Worm (Caenorhabditis elegans) whole organism, L1 larva: Measurements from ENCODE around the gene srbc-39.

ENCODE experiments used
- C04F5.9 ChIP-seq: sonication (generic microtip); optimal IDR thresholded peaks from 2 replicates; lab custom pipeline; 2016; ENCODE audit warnings: missing genetic modification characterization, missing compliant biosample characterization
- C16A3.4 ChIP-seq: fragments of 150-350 bp; optimal IDR thresholded peaks from 2 replicates; lab custom pipeline; 2014; ENCODE audit warnings: missing biosample characterization, missing genetic modification characterization
- F16B12.6 ChIP-seq: fragments of 150-350 bp; optimal IDR thresholded peaks from 2 replicates; lab custom pipeline; 2014; ENCODE audit warnings: missing biosample characterization, missing genetic modification characterization
- Y116A8C.19 ChIP-seq: sonication (generic microtip); optimal IDR thresholded peaks from 2 replicates; lab custom pipeline; 2016; ENCODE audit warnings: missing compliant biosample characterization, missing genetic modification characterization, borderline replicate concordance
- alr-1 ChIP-seq: fragments of 200-800 bp; sonication (Bioruptor generic); optimal IDR thresholded peaks from 2 replicates; lab custom pipeline; 2018; ENCODE audit warnings: borderline replicate concordance, mild to moderate bottlenecking, missing genetic modification characterization, missing compliant biosample characterization
- ama-1 ChIP-seq: fragments of 150-350 bp; optimal IDR thresholded peaks from 2 replicates; lab custom pipeline; 2014
- blmp-1 ChIP-seq: fragments of 150-350 bp; optimal IDR thresholded peaks from 2 replicates; lab custom pipeline; 2014; ENCODE audit warnings: missing biosample characterization, missing genetic modification characterization
- efl-1 ChIP-seq, 4 experiments: fragments of 150-350 bp; optimal IDR thresholded peaks in 3 of 4; peaks in 1 of 4; 1 replicate in 1 of 4; 2 replicates in 3 of 4; lab custom pipeline; 2014; ENCODE audit warnings: missing biosample characterization in 2 of 4, missing genetic modification characterization in 2 of 4, missing genetic modification reagents in 2 of 4
- efl-3 ChIP-seq: fragments of 200-800 bp; sonication (Bioruptor generic); optimal IDR thresholded peaks from 2 replicates; lab custom pipeline; 2018; ENCODE audit warnings: mild to moderate bottlenecking, missing genetic modification characterization, missing compliant biosample characterization
- elt-2 ChIP-seq: sonication (generic microtip); optimal IDR thresholded peaks from 2 replicates; lab custom pipeline; 2016; ENCODE audit warnings: missing genetic modification characterization, mild to moderate bottlenecking, inconsistent platforms, missing compliant biosample characterization, missing genetic modification reagents
- elt-3 ChIP-seq, 6 experiments: fragments of 150-350 bp in 1 of 6; sonication (generic microtip); optimal IDR thresholded peaks; 2 replicates each; lab custom pipeline; 2017 to 2018; ENCODE audit warnings: missing biosample characterization in 6 of 6, missing genetic modification characterization in 6 of 6, inconsistent platforms in 1 of 6
- fkh-10 ChIP-seq: sonication (generic microtip); optimal IDR thresholded peaks from 2 replicates; lab custom pipeline; 2017; ENCODE audit warnings: missing biosample characterization, missing genetic modification reagents, missing genetic modification characterization
- fos-1 ChIP-seq: fragments of 150-350 bp; optimal IDR thresholded peaks from 2 replicates; lab custom pipeline; 2014; ENCODE audit warnings: missing biosample characterization, missing genetic modification characterization
- grh-1 ChIP-seq: fragments of 200-800 bp; sonication (Bioruptor generic); IDR thresholded peaks from 2 replicates; pipeline ENCODE4 v1.3.6; 2022; ENCODE audit warnings: missing genetic modification reagents, missing genetic modification characterization, missing compliant biosample characterization
- irx-1 ChIP-seq: sonication (generic microtip); optimal IDR thresholded peaks from 2 replicates; lab custom pipeline; 2016; ENCODE audit warnings: missing genetic modification characterization, missing compliant biosample characterization
- lin-13 ChIP-seq: fragments of 150-350 bp; optimal IDR thresholded peaks from 2 replicates; lab custom pipeline; 2014; ENCODE audit warnings: missing biosample characterization, missing genetic modification reagents, missing genetic modification characterization
- lin-14 ChIP-seq: fragments of 200-800 bp; sonication (Bioruptor generic); optimal IDR thresholded peaks from 2 replicates; lab custom pipeline; 2018; ENCODE audit warnings: mild to moderate bottlenecking, missing genetic modification characterization, moderate library complexity, missing compliant biosample characterization
- lin-35 ChIP-seq, 2 experiments: fragments of 150-350 bp; optimal IDR thresholded peaks; 2 replicates each; lab custom pipeline; 2014; ENCODE audit warnings: missing biosample characterization in 2 of 2, missing genetic modification characterization in 2 of 2, missing genetic modification reagents in 2 of 2
- lir-3 ChIP-seq: sonication (generic microtip); optimal IDR thresholded peaks from 2 replicates; lab custom pipeline; 2016; ENCODE audit warnings: mild to moderate bottlenecking, missing genetic modification characterization, moderate library complexity, missing compliant biosample characterization; ENCODE audit not compliant: poor library complexity
- lsy-2 ChIP-seq, 2 experiments: fragments of 150-350 bp; optimal IDR thresholded peaks; 2 replicates each; lab custom pipeline; 2014; ENCODE audit warnings: missing biosample characterization in 2 of 2, missing genetic modification characterization in 2 of 2
- mab-9 ChIP-seq: fragments of 200-800 bp; sonication (Bioruptor generic); IDR thresholded peaks from 2 replicates; pipeline ENCODE4 v1.3.6; 2022; ENCODE audit warnings: missing genetic modification reagents, missing genetic modification characterization, missing compliant biosample characterization
- mdl-1 ChIP-seq, 2 experiments: fragments of 150-350 bp; optimal IDR thresholded peaks; 2 replicates each; lab custom pipeline; 2014 to 2017; ENCODE audit warnings: missing biosample characterization in 2 of 2, missing genetic modification characterization in 2 of 2, inconsistent platforms in 1 of 2
- mep-1 ChIP-seq: fragments of 150-350 bp; optimal IDR thresholded peaks from 2 replicates; lab custom pipeline; 2014; ENCODE audit warnings: missing biosample characterization, missing genetic modification characterization
- nhr-11 ChIP-seq: fragments of 150-350 bp; optimal IDR thresholded peaks from 2 replicates; lab custom pipeline; 2014; ENCODE audit warnings: missing biosample characterization, missing genetic modification characterization
- nhr-12 ChIP-seq: sonication (generic microtip); optimal IDR thresholded peaks from 2 replicates; lab custom pipeline; 2017; ENCODE audit warnings: missing biosample characterization, missing genetic modification characterization
- nhr-19 ChIP-seq: fragments of 200-800 bp; sonication (Bioruptor generic); conservative IDR thresholded peaks from 2 replicates; pipeline ENCODE4 v1.3.6; 2022; ENCODE audit warnings: missing genetic modification characterization, missing compliant biosample characterization
- nhr-20 ChIP-seq: sonication (generic microtip); optimal IDR thresholded peaks from 2 replicates; lab custom pipeline; 2016; ENCODE audit warnings: mild to moderate bottlenecking, missing genetic modification characterization, missing compliant biosample characterization
- nhr-47 ChIP-seq: sonication (generic microtip); optimal IDR thresholded peaks from 2 replicates; lab custom pipeline; 2016; ENCODE audit warnings: mild to moderate bottlenecking, missing genetic modification characterization, moderate library complexity, missing compliant biosample characterization
- nhr-71 ChIP-seq: sonication (generic microtip); optimal IDR thresholded peaks from 2 replicates; lab custom pipeline; 2016; ENCODE audit warnings: mild to moderate bottlenecking, missing genetic modification characterization, moderate library complexity, missing compliant biosample characterization
- nhr-84 ChIP-seq: sonication (generic microtip); optimal IDR thresholded peaks from 2 replicates; lab custom pipeline; 2017; ENCODE audit warnings: missing biosample characterization, missing genetic modification characterization
- nhr-85 ChIP-seq: sonication (generic microtip); peaks from one replicate; lab custom pipeline; 2016; ENCODE audit warnings: missing genetic modification characterization, inconsistent platforms, missing compliant biosample characterization
- nhr-90 ChIP-seq: sonication (generic microtip); optimal IDR thresholded peaks from 2 replicates; lab custom pipeline; 2016; ENCODE audit warnings: mild to moderate bottlenecking, missing genetic modification characterization, missing compliant biosample characterization; ENCODE audit not compliant: poor library complexity
- pag-3 ChIP-seq: sonication (generic microtip); optimal IDR thresholded peaks from 2 replicates; lab custom pipeline; 2017; ENCODE audit warnings: missing genetic modification characterization, mild to moderate bottlenecking, missing compliant biosample characterization, antibody characterized with exemption, borderline replicate concordance; ENCODE audit not compliant: insufficient read depth
- rnt-1 ChIP-seq: sonication (generic microtip); optimal IDR thresholded peaks from 2 replicates; lab custom pipeline; 2016; ENCODE audit warnings: mild to moderate bottlenecking, missing genetic modification characterization, moderate library complexity, missing compliant biosample characterization
- snu-23 ChIP-seq: sonication (generic microtip); optimal IDR thresholded peaks from 2 replicates; lab custom pipeline; 2016; ENCODE audit warnings: missing genetic modification characterization, missing compliant biosample characterization
- sup-37 ChIP-seq: fragments of 200-800 bp; sonication (Bioruptor generic); optimal IDR thresholded peaks from 2 replicates; lab custom pipeline; 2018; ENCODE audit warnings: mild to moderate bottlenecking, missing genetic modification characterization, missing compliant biosample characterization
- swsn-7 ChIP-seq: sonication (generic microtip); optimal IDR thresholded peaks from 2 replicates; lab custom pipeline; 2016; ENCODE audit warnings: missing genetic modification characterization, missing compliant biosample characterization
- tbx-2 ChIP-seq: sonication (generic microtip); optimal IDR thresholded peaks from 2 replicates; lab custom pipeline; 2016; ENCODE audit warnings: missing genetic modification characterization, missing compliant biosample characterization
- unc-130 ChIP-seq: fragments of 150-350 bp; optimal IDR thresholded peaks from 2 replicates; lab custom pipeline; 2017; ENCODE audit warnings: missing biosample characterization, missing genetic modification characterization, inconsistent platforms
- vab-15 ChIP-seq: sonication (generic microtip); optimal IDR thresholded peaks from 2 replicates; lab custom pipeline; 2017; ENCODE audit warnings: missing genotype, mild to moderate bottlenecking, missing genetic modification characterization, missing compliant biosample characterization
- xbp-1 ChIP-seq: sonication (generic microtip); optimal IDR thresholded peaks from 2 replicates; lab custom pipeline; 2016; ENCODE audit warnings: missing genetic modification characterization, missing compliant biosample characterization
- ztf-11 ChIP-seq, 2 experiments: sonication (generic microtip); optimal IDR thresholded peaks; 2 replicates each; lab custom pipeline; 2016 to 2017; ENCODE audit warnings: missing genetic modification characterization in 2 of 2, missing biosample characterization in 1 of 2, missing compliant biosample characterization in 1 of 2
- ztf-4 ChIP-seq: fragments of 150-350 bp; optimal IDR thresholded peaks from 2 replicates; lab custom pipeline; 2014; ENCODE audit warnings: missing biosample characterization, missing genetic modification characterization

The srbc-39 gene

DNA sequence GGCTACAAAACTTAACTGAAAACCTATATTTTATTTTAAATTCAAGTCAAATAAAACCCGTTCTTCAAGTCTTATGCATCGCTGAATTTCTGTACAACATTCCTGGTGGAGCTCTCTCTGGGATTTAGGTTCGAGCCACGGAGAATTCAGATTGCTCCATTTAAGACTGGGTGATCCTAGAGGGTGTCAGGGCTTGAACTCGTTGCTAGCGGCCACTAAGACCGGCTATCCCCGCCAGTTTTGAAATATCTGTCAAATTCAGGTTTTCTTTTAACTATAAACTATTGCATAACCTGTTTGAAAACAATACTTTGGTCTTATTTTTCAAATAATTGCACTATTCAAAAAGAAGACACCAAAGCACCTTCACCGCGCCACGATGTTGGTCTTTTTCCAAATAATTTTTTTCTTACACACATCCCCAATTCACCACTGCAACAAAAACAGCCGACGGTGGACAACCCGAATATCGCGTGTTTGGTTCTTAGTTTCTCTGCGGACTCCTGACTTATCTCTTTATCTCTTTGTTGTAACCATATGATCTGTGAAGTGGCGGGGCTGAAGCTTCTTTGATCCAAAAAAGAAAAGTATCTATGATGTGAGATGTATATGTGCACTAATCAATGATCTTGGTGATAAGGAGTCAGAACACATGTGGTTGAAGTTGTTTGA lies 20.1 kb downstream of the srbc-39 start (continued):
- TF ChIP-seq irx-1 (tag; lab: Kevin White, UChicago) (peak; percentile 28), grh-1 (GFP tag; lab: Robert Waterston, UW) (peak; percentile 30; the same call in 1 of the 2 replicates), alr-1 (tag; lab: Kevin White, UChicago) (no peak), swsn-7 (tag; lab: Kevin White, UChicago) (peak; percentile 39), F16B12.6 (tag; lab: Kevin White, UChicago) (no peak), lin-13 (no peak), vab-15 (no peak), unc-130 (tag; lab: Kevin White, UChicago) (peak; percentile 68), nhr-12 (tag; lab: Kevin White, UChicago) (no peak), C16A3.4 (tag; lab: Kevin White, UChicago) (peak; percentile 57), nhr-47 (peak; percentile 57), tbx-2 (tag; lab: Kevin White, UChicago) (peak; percentile 71), xbp-1 (tag; lab: Kevin White, UChicago) (peak; percentile 44), mep-1 (tag; lab: Kevin White, UChicago) (peak; percentile 47), lin-14 (peak; percentile 91), nhr-20 (tag; lab: Kevin White, UChicago) (peak; percentile 84), snu-23 (peak; percentile 82), mdl-1 (tag; optimal IDR thresholded peaks at IDR 0.05; lab: Kevin White, UChicago) (peak in 1 of 2 experiments; percentile 86), fos-1 (no peak), nhr-71 (tag; lab: Kevin White, UChicago) (peak; percentile 96), lsy-2 (tag; optimal IDR thresholded peaks at IDR 0.05; lab: Kevin White, UChicago) (peak; percentile 38 to 62), elt-3 (tag; optimal IDR thresholded peaks at IDR 0.05; lab: Kevin White, UChicago) (peak in 2 of 6 experiments; percentile 13 to 83), nhr-84 (tag; lab: Kevin White, UChicago) (no peak), C04F5.9 (tag; lab: Kevin White, UChicago) (peak; percentile 44)

DNA sequence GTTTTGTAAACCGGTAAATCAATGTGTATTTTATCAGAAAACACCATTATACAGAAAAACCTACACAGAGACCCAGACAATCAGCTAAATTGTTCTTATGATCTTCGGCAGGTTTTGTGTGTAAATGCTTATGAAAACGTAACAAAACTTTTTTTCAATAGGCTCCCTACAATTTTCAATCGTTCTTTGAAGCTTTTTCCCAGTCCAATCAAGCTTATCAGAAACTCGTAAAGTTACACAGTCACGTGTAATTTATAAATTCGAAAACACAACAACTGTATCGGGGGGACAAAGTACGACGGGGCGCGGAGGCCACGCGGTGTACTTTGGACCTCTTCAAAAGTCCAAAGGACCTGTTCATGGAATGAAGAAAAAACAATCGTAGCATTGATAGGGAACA lies 21.3 kb downstream of the srbc-39 start:
- TF ChIP-seq efl-1 (optimal IDR thresholded peaks at IDR 0.05; lab: Kevin White, UChicago) (peak in 1 of 2 experiments; percentile 6), efl-1 (GFP tag; optimal IDR thresholded peaks at IDR 0.05 in 1 of 2; lab: Kevin White, UChicago) (no peak), snu-23 (peak; percentile 64), lsy-2 (tag; optimal IDR thresholded peaks at IDR 0.05; lab: Kevin White, UChicago) (peak; percentile 26 to 34), fos-1 (no peak), lin-14 (peak; percentile 71), ztf-11 (tag; optimal IDR thresholded peaks at IDR 0.05; lab: Kevin White, UChicago) (peak in 1 of 2 experiments; percentile 32), nhr-71 (tag; lab: Kevin White, UChicago) (peak; percentile 88), mep-1 (tag; lab: Kevin White, UChicago) (peak; percentile 40), elt-3 (tag; optimal IDR thresholded peaks at IDR 0.05; lab: Kevin White, UChicago) (peak in 2 of 6 experiments; percentile 45 to 48), ztf-4 (tag; lab: Kevin White, UChicago) (peak; percentile 59), nhr-11 (tag; lab: Kevin White, UChicago) (no peak), sup-37 (GFP tag; lab: Kevin White, UChicago) (peak; percentile 77), mab-9 (GFP tag; lab: Robert Waterston, UW) (no peak), nhr-20 (tag; lab: Kevin White, UChicago) (peak; percentile 75), lir-3 (tag; lab: Kevin White, UChicago) (peak; percentile 61), mdl-1 (tag; optimal IDR thresholded peaks at IDR 0.05; lab: Kevin White, UChicago) (peak in 1 of 2 experiments; percentile 73), elt-2 (tag; lab: Kevin White, UChicago) (peak; percentile 90), nhr-90 (peak; percentile 74), nhr-85 (peak; percentile 71), xbp-1 (tag; lab: Kevin White, UChicago) (peak; percentile 5), grh-1 (GFP tag; lab: Robert Waterston, UW) (peak; percentile 56; the same call in 1 of the 2 replicates), tbx-2 (tag; lab: Kevin White, UChicago) (peak; percentile 63), pag-3 (no peak), C16A3.4 (tag; lab: Kevin White, UChicago) (peak; percentile 49), lin-35 (GFP tag; optimal IDR thresholded peaks at IDR 0.05; lab: Kevin White, UChicago) (peak in 1 of 2 experiments; percentile 77), rnt-1 (tag; lab: Kevin White, UChicago) (peak; percentile 44), blmp-1 (tag; lab: Kevin White, UChicago) (peak; percentile 13), efl-3 (GFP tag; lab: Kevin White, UChicago) (no peak), swsn-7 (tag; lab: Kevin White, UChicago) (peak; percentile 0), nhr-47 (peak; percentile 49), nhr-19 (peak; percentile 94), ama-1 (lab: Kevin White, UChicago) (peak; percentile 43), Y116A8C.19 (tag; lab: Kevin White, UChicago) (no peak), fkh-10 (GFP tag; lab: Kevin White, UChicago) (no peak), C04F5.9 (tag; lab: Kevin White, UChicago) (peak; percentile 37)
